Worm (Caenorhabditis elegans): Measurements from ENCODE around the gene F43C9.1.

F43C9.1 gene

DNA sequence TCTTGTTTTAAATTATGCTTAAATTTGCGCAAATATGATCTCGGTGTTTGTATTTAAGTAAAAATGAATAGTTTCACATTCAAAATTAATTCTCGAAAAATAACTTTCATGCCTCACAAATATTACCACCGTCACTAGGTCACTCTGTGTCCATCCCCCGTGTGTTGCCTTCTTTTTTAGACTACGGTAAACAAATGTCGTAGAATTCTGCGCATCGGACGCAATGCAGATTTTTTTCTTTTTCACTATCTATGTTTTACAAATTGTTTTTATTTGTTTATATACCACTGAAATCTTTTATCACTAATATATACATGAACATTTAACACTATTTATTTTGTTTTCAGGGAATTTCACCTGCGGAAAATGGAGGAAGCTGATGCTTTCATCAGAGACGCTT is 25.2 kb downstream of the F43C9.1 start, which contains the start of gene R08E3.3 (continued):
- TF ChIP-seq nhr-84 (tag; optimal IDR thresholded peaks at IDR 0.05) (no peak), pag-3 (tag; optimal IDR thresholded peaks at IDR 0.05; ENCODE audit: borderline replicate concordance, insufficient read depth) (no peak), elt-3 (tag; optimal IDR thresholded peaks at IDR 0.05) (no peak), unc-30 (tag; optimal IDR thresholded peaks at IDR 0.05) (no peak), snpc-4 (tag; optimal IDR thresholded peaks at IDR 0.05) (peak; percentile 4), grh-1 (GFP tag; IDR thresholded peaks at IDR 0.05) (no peak), blmp-1 (tag; optimal IDR thresholded peaks at IDR 0.05) (peak; percentile 70), nhr-11 (tag; optimal IDR thresholded peaks at IDR 0.05) (no peak), isw-1 (GFP tag; IDR thresholded peaks at IDR 0.05) (no peak), ceh-82 (tag; optimal IDR thresholded peaks at IDR 0.05) (no peak), nhr-76 (tag; optimal IDR thresholded peaks at IDR 0.05) (no peak), unc-62 (GFP tag; optimal IDR thresholded peaks at IDR 0.05) (no peak), ceh-90 (tag; optimal IDR thresholded peaks at IDR 0.05) (no peak), ztf-11 (tag; optimal IDR thresholded peaks at IDR 0.05) (no peak), mab-9 (GFP tag; IDR thresholded peaks at IDR 0.05) (no peak), lin-15B (tag; optimal IDR thresholded peaks at IDR 0.05) (no peak), snu-23 (GFP tag; optimal IDR thresholded peaks at IDR 0.05) (peak; percentile 61), lir-3 (tag; optimal IDR thresholded peaks at IDR 0.05; ENCODE audit: poor library complexity) (no peak), elt-2 (tag; optimal IDR thresholded peaks at IDR 0.05) (peak; percentile 29), swsn-7 (tag; optimal IDR thresholded peaks at IDR 0.05) (peak; percentile 34), ets-5 (GFP tag; IDR thresholded peaks at IDR 0.05) (no peak), dpl-1 (GFP tag; optimal IDR thresholded peaks at IDR 0.05) (peak in 2 of 3 experiments; percentile 11 to 34), fos-1 (tag; optimal IDR thresholded peaks at IDR 0.05) (no peak), ceh-88 (GFP tag; IDR thresholded peaks at IDR 0.05) (no peak), unc-98 (GFP tag; IDR thresholded peaks at IDR 0.05) (no peak), fkh-8 (tag; optimal IDR thresholded peaks at IDR 0.05) (no peak), hlh-4 (tag; optimal IDR thresholded peaks at IDR 0.05) (no peak), lsy-2 (tag; optimal IDR thresholded peaks at IDR 0.05) (peak; percentile 94 to 98), tlp-1 (tag; optimal IDR thresholded peaks at IDR 0.05) (no peak), zag-1 (tag; optimal IDR thresholded peaks at IDR 0.05) (no peak), nhr-71 (tag; optimal IDR thresholded peaks at IDR 0.05) (peak; percentile 56), ztf-4 (tag; optimal IDR thresholded peaks at IDR 0.05) (no peak), unc-86 (tag; optimal IDR thresholded peaks at IDR 0.05) (no peak), sox-4 (tag; optimal IDR thresholded peaks at IDR 0.05) (no peak), nhr-85 (tag) (peak; percentile 71), sup-37 (GFP tag; optimal IDR thresholded peaks at IDR 0.05) (no peak), lin-39 (tag; optimal IDR thresholded peaks at IDR 0.05) (no peak), lin-14 (GFP tag; optimal IDR thresholded peaks at IDR 0.05) (no peak), C16A3.4 (tag; optimal IDR thresholded peaks at IDR 0.05) (peak; percentile 54), C04F5.9 (tag; optimal IDR thresholded peaks at IDR 0.05) (no peak), efl-3 (GFP tag; optimal IDR thresholded peaks at IDR 0.05) (no peak), nhr-20 (tag; optimal IDR thresholded peaks at IDR 0.05) (peak; percentile 37), unc-130 (tag; optimal IDR thresholded peaks at IDR 0.05) (no peak), ceh-8 (GFP tag; optimal IDR thresholded peaks at IDR 0.05) (no peak), nhr-28 (tag; optimal IDR thresholded peaks at IDR 0.05) (no peak), nhr-12 (tag; optimal IDR thresholded peaks at IDR 0.05) (no peak), mep-1 (tag; optimal IDR thresholded peaks at IDR 0.05) (peak; percentile 68), mdl-1 (tag; optimal IDR thresholded peaks at IDR 0.05) (no peak), xbp-1 (tag; optimal IDR thresholded peaks at IDR 0.05) (peak; percentile 44), ces-1 (GFP tag; optimal IDR thresholded peaks at IDR 0.05) (no peak), tbx-2 (tag; optimal IDR thresholded peaks at IDR 0.05) (no peak), mef-2 (tag; optimal IDR thresholded peaks at IDR 0.05) (no peak), C34B4.2 (tag; optimal IDR thresholded peaks at IDR 0.05) (no peak), nhr-47 (tag; optimal IDR thresholded peaks at IDR 0.05) (no peak), fkh-10 (GFP tag; optimal IDR thresholded peaks at IDR 0.05) (no peak)

Data from whole organism, L1 larva.